Worm (Caenorhabditis elegans) whole organism, L1 larva: ENCODE data around the gene E01G4.5.

Experiments
- C16A3.4 ChIP-seq: fragments of 150-350 bp; optimal IDR thresholded peaks from 2 replicates; lab custom pipeline; 2014; ENCODE audit warnings: missing biosample characterization, missing genetic modification characterization
- F16B12.6 ChIP-seq: fragments of 150-350 bp; optimal IDR thresholded peaks from 2 replicates; lab custom pipeline; 2014; ENCODE audit warnings: missing biosample characterization, missing genetic modification characterization
- alr-1 ChIP-seq: fragments of 200-800 bp; sonication (Bioruptor generic); optimal IDR thresholded peaks from 2 replicates; lab custom pipeline; 2018; ENCODE audit warnings: borderline replicate concordance, mild to moderate bottlenecking, missing genetic modification characterization, missing compliant biosample characterization
- ama-1 ChIP-seq: fragments of 150-350 bp; optimal IDR thresholded peaks from 2 replicates; lab custom pipeline; 2014
- blmp-1 ChIP-seq: fragments of 150-350 bp; optimal IDR thresholded peaks from 2 replicates; lab custom pipeline; 2014; ENCODE audit warnings: missing biosample characterization, missing genetic modification characterization
- ceh-63 ChIP-seq: fragments of 200-800 bp; sonication (Bioruptor generic); optimal IDR thresholded peaks from 2 replicates; lab custom pipeline; 2018; ENCODE audit warnings: mild to moderate bottlenecking, missing genetic modification characterization, missing compliant biosample characterization
- ceh-8 ChIP-seq: fragments of 200-800 bp; sonication (Bioruptor generic); optimal IDR thresholded peaks from 2 replicates; lab custom pipeline; 2018; ENCODE audit warnings: mild to moderate bottlenecking, missing genetic modification characterization, moderate library complexity, missing compliant biosample characterization
- ces-1 ChIP-seq: fragments of 150-350 bp; optimal IDR thresholded peaks from 2 replicates; lab custom pipeline; 2014; ENCODE audit warnings: missing biosample characterization, missing genetic modification reagents, missing genetic modification characterization
- dsc-1 ChIP-seq: sonication (generic microtip); optimal IDR thresholded peaks from 2 replicates; lab custom pipeline; 2016; ENCODE audit warnings: mild to moderate bottlenecking, missing genetic modification characterization, missing compliant biosample characterization
- efl-1 ChIP-seq, 4 experiments: fragments of 150-350 bp; optimal IDR thresholded peaks in 3 of 4; peaks in 1 of 4; 1 replicate in 1 of 4; 2 replicates in 3 of 4; lab custom pipeline; 2014; ENCODE audit warnings: missing biosample characterization in 2 of 4, missing genetic modification characterization in 2 of 4, missing genetic modification reagents in 2 of 4
- elt-2 ChIP-seq: sonication (generic microtip); optimal IDR thresholded peaks from 2 replicates; lab custom pipeline; 2016; ENCODE audit warnings: missing genetic modification characterization, mild to moderate bottlenecking, inconsistent platforms, missing compliant biosample characterization, missing genetic modification reagents
- fos-1 ChIP-seq: fragments of 150-350 bp; optimal IDR thresholded peaks from 2 replicates; lab custom pipeline; 2014; ENCODE audit warnings: missing biosample characterization, missing genetic modification characterization
- hlh-17 ChIP-seq: fragments of 200-800 bp; sonication (Bioruptor generic); optimal IDR thresholded peaks from 2 replicates; lab custom pipeline; 2018; ENCODE audit warnings: missing genetic modification characterization, mild to moderate bottlenecking, missing compliant biosample characterization, moderate library complexity, borderline replicate concordance
- hlh-4 ChIP-seq: sonication (generic microtip); optimal IDR thresholded peaks from 2 replicates; lab custom pipeline; 2016; ENCODE audit warnings: mild to moderate bottlenecking, missing genetic modification characterization, missing compliant biosample characterization
- jun-1 ChIP-seq: fragments of 150-350 bp; optimal IDR thresholded peaks from 2 replicates; lab custom pipeline; 2014; ENCODE audit warnings: missing biosample characterization, missing genetic modification reagents, missing genetic modification characterization
- lin-14 ChIP-seq: fragments of 200-800 bp; sonication (Bioruptor generic); optimal IDR thresholded peaks from 2 replicates; lab custom pipeline; 2018; ENCODE audit warnings: mild to moderate bottlenecking, missing genetic modification characterization, moderate library complexity, missing compliant biosample characterization
- lin-15B ChIP-seq: fragments of 150-350 bp; sonication (generic microtip); optimal IDR thresholded peaks from 3 replicates; lab custom pipeline; 2014; ENCODE audit warnings: missing biosample characterization, missing genetic modification characterization
- lin-35 ChIP-seq, 2 experiments: fragments of 150-350 bp; optimal IDR thresholded peaks; 2 replicates each; lab custom pipeline; 2014; ENCODE audit warnings: missing biosample characterization in 2 of 2, missing genetic modification characterization in 2 of 2, missing genetic modification reagents in 2 of 2
- lin-39 ChIP-seq: fragments of 150-350 bp; optimal IDR thresholded peaks from 2 replicates; lab custom pipeline; 2014; ENCODE audit warnings: missing biosample characterization, missing genetic modification reagents, missing genetic modification characterization
- mab-9 ChIP-seq: fragments of 200-800 bp; sonication (Bioruptor generic); IDR thresholded peaks from 2 replicates; pipeline ENCODE4 v1.3.6; 2022; ENCODE audit warnings: missing genetic modification reagents, missing genetic modification characterization, missing compliant biosample characterization
- mep-1 ChIP-seq: fragments of 150-350 bp; optimal IDR thresholded peaks from 2 replicates; lab custom pipeline; 2014; ENCODE audit warnings: missing biosample characterization, missing genetic modification characterization
- nhr-12 ChIP-seq: sonication (generic microtip); optimal IDR thresholded peaks from 2 replicates; lab custom pipeline; 2017; ENCODE audit warnings: missing biosample characterization, missing genetic modification characterization
- nhr-19 ChIP-seq: fragments of 200-800 bp; sonication (Bioruptor generic); conservative IDR thresholded peaks from 2 replicates; pipeline ENCODE4 v1.3.6; 2022; ENCODE audit warnings: missing genetic modification characterization, missing compliant biosample characterization
- nhr-20 ChIP-seq: sonication (generic microtip); optimal IDR thresholded peaks from 2 replicates; lab custom pipeline; 2016; ENCODE audit warnings: mild to moderate bottlenecking, missing genetic modification characterization, missing compliant biosample characterization
- nhr-47 ChIP-seq: sonication (generic microtip); optimal IDR thresholded peaks from 2 replicates; lab custom pipeline; 2016; ENCODE audit warnings: mild to moderate bottlenecking, missing genetic modification characterization, moderate library complexity, missing compliant biosample characterization
- nhr-84 ChIP-seq: sonication (generic microtip); optimal IDR thresholded peaks from 2 replicates; lab custom pipeline; 2017; ENCODE audit warnings: missing biosample characterization, missing genetic modification characterization
- pqm-1 ChIP-seq: sonication (generic microtip); optimal IDR thresholded peaks from 3 replicates; lab custom pipeline; 2017; ENCODE audit warnings: missing biosample characterization, missing genetic modification characterization
- rnt-1 ChIP-seq: sonication (generic microtip); optimal IDR thresholded peaks from 2 replicates; lab custom pipeline; 2016; ENCODE audit warnings: mild to moderate bottlenecking, missing genetic modification characterization, moderate library complexity, missing compliant biosample characterization
- sox-4 ChIP-seq: sonication (generic microtip); optimal IDR thresholded peaks from 2 replicates; lab custom pipeline; 2016; ENCODE audit warnings: missing genetic modification characterization, missing compliant biosample characterization
- unc-86 ChIP-seq: sonication (generic microtip); optimal IDR thresholded peaks from 2 replicates; lab custom pipeline; 2016; ENCODE audit warnings: missing genetic modification characterization, missing compliant biosample characterization
- ztf-4 ChIP-seq: fragments of 150-350 bp; optimal IDR thresholded peaks from 2 replicates; lab custom pipeline; 2014; ENCODE audit warnings: missing biosample characterization, missing genetic modification characterization

Gene E01G4.5

ce11 chrII:13495718-13496117 is 23.5 kb downstream of the E01G4.5 start, which contains the start of gene drr-1:
Gene drr-1, minus strand, starts transcription at chrII:13495900.
- TF ChIP-seq nhr-12 (tag; lab: Kevin White, UChicago): no peak
- TF ChIP-seq sox-4: no peak
- peak; percentile 51 for TF ChIP-seq elt-2 (tag; lab: Kevin White, UChicago)
- peak in 1 of 2 experiments; percentile 4 for TF ChIP-seq lin-35 (GFP tag; optimal IDR thresholded peaks at IDR 0.05; lab: Kevin White, UChicago)
- TF ChIP-seq nhr-47: no peak
- TF ChIP-seq, all 84 proteins: peak for 2

- TF ChIP-seq lin-14 (GFP tag; lab: Kevin White, UChicago) (peak; percentile 43), nhr-19 (GFP tag; lab: Robert Waterston, UW) (0 out of 2 replicates have a peak, but pooled peaks have one; percentile 4), fos-1 (no peak), rnt-1 (tag; lab: Kevin White, UChicago) (peak; percentile 66), lin-39 (tag; lab: Kevin White, UChicago) (no peak), nhr-20 (tag; lab: Kevin White, UChicago) (no peak)
Measured at ce11 chrII:13500582-13500981, 28.4 kb downstream of the E01G4.5 start.

ce11 chrII:13501575-13501974 is 29.4 kb downstream of the E01G4.5 start, which contains the start of gene F45H10.5:
Gene F45H10.5, plus strand, starts transcription at chrII:13501875.
- TF ChIP-seq hlh-17 (GFP tag; lab: Kevin White, UChicago): no peak
- TF ChIP-seq mep-1 (tag; lab: Kevin White, UChicago): no peak
- TF ChIP-seq nhr-19 (GFP tag; lab: Robert Waterston, UW): no peak
- no peak for TF ChIP-seq hlh-4
- TF ChIP-seq nhr-47: no peak
- no peak for TF ChIP-seq blmp-1 (tag; lab: Kevin White, UChicago)
- TF ChIP-seq ces-1 (GFP tag; lab: Kevin White, UChicago): no peak
- no peak for TF ChIP-seq nhr-84 (tag; lab: Kevin White, UChicago)
- TF ChIP-seq pqm-1: no peak
- no peak for TF ChIP-seq dsc-1 (tag; lab: Kevin White, UChicago)
- TF ChIP-seq lin-15B: no peak
- TF ChIP-seq ceh-63: no peak
- no peak for TF ChIP-seq F16B12.6
- TF ChIP-seq alr-1: no peak
- TF ChIP-seq lin-35 (GFP tag; optimal IDR thresholded peaks at IDR 0.05; lab: Kevin White, UChicago): no peak

ce11 chrII:13503653-13504052 is 31.5 kb downstream of the E01G4.5 start, which contains the start of gene F54F11.1:
Gene F54F11.1, plus strand, starts transcription at chrII:13503953.
- TF ChIP-seq unc-86 (tag; lab: Kevin White, UChicago) (peak; percentile 39), ztf-4 (no peak)
- TF ChIP-seq, all 84 proteins: peak for 1

ce11 chrII:13505386-13505785 is 33.2 kb downstream of the E01G4.5 start:
- TF ChIP-seq nhr-20 (tag; lab: Kevin White, UChicago) (no peak), ama-1 (lab: Kevin White, UChicago) (no peak), ceh-8 (GFP tag; lab: Kevin White, UChicago) (no peak), fos-1 (no peak), elt-2 (tag; lab: Kevin White, UChicago) (no peak), mab-9 (GFP tag; lab: Robert Waterston, UW) (no peak), jun-1 (tag; lab: Kevin White, UChicago) (no peak)

ce11 chrII:13505977-13506568 is 33.9 kb downstream of the E01G4.5 start:
- TF ChIP-seq dsc-1 (tag; lab: Kevin White, UChicago) (no peak), elt-2 (tag; lab: Kevin White, UChicago) (peak; percentile 25), efl-1 (optimal IDR thresholded peaks at IDR 0.05; lab: Kevin White, UChicago) (no peak), efl-1 (GFP tag; optimal IDR thresholded peaks at IDR 0.05 in 1 of 2; lab: Kevin White, UChicago) (peak in 1 of 2 experiments; percentile 41), C16A3.4 (tag; lab: Kevin White, UChicago) (no peak)
